Worm (Caenorhabditis elegans) whole organism, young adult: ENCODE results near the gene crn-2.

Source experiments
- F49E8.2 ChIP-seq: sonication (generic microtip); optimal IDR thresholded peaks from 3 replicates; lab custom pipeline; 2017; ENCODE audit warnings: missing genetic modification characterization, mild to moderate bottlenecking, missing compliant biosample characterization, antibody characterized with exemption, moderate library complexity; ENCODE audit not compliant: insufficient read depth
- F52B5.7 ChIP-seq: sonication (generic microtip); optimal IDR thresholded peaks from 2 replicates; lab custom pipeline; 2016; ENCODE audit warnings: mild to moderate bottlenecking, missing genetic modification characterization, missing compliant biosample characterization
- K11D2.4 ChIP-seq: fragments of 200-800 bp; sonication (Bioruptor generic); IDR thresholded peaks from 2 replicates; pipeline ENCODE4 v1.3.6; 2022; ENCODE audit warnings: missing genetic modification reagents, missing genetic modification characterization, missing compliant biosample characterization
- ets-4 ChIP-seq: fragments of 200-800 bp; sonication (Bioruptor generic); optimal IDR thresholded peaks from 2 replicates; lab custom pipeline; 2018; ENCODE audit warnings: mild to moderate bottlenecking, missing genetic modification characterization, missing compliant biosample characterization
- unc-130 ChIP-seq: sonication (generic microtip); optimal IDR thresholded peaks from 2 replicates; lab custom pipeline; 2016; ENCODE audit warnings: missing genetic modification reagents, missing genetic modification characterization, missing compliant biosample characterization
- unc-62 ChIP-seq: fragments of 150-350 bp; optimal IDR thresholded peaks from 2 replicates; lab custom pipeline; 2014; ENCODE audit warnings: missing biosample characterization, missing genetic modification reagents, missing genetic modification characterization

DNA sequence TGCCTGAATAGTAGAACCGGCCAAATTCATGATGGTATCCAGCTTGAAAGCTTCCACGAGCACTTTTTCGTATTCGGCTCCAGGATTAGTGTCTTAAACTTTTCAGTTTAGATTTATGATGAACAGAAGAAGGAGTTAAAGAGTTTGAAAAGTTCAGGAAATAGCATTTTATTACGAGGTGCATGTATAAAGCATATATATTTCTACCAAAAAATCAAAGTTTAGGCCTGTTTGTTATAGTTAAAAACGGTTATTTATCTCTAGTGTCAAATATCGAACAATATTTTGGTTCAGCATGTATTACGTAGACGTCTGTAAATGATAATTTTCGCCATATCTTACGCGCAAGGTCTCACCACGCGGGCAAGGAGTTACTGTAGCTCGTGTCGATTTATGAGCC, 13.1 kb upstream of the crn-2 start, which contains the start of gene klc-2:
- TF ChIP-seq F52B5.7 (tag; lab: Kevin White, UChicago) = no peak
- TF ChIP-seq unc-62 (GFP tag; lab: Kevin White, UChicago) = no peak
- TF ChIP-seq K11D2.4 (GFP tag; lab: Robert Waterston, UW) = no peak
- TF ChIP-seq F49E8.2 (tag; lab: Kevin White, UChicago) = no peak
- TF ChIP-seq unc-130 = no peak
- TF ChIP-seq ets-4 (GFP tag; lab: Kevin White, UChicago) = no peak
